Worm (Caenorhabditis elegans): ENCODE results near the gene F47C12.13.

- TF ChIP-seq unc-130 (tag; optimal IDR thresholded peaks at IDR 0.05) (no peak), aly-2 (tag; optimal IDR thresholded peaks at IDR 0.05) (no peak), nhr-71 (tag; optimal IDR thresholded peaks at IDR 0.05) (no peak), jun-1 (tag; optimal IDR thresholded peaks at IDR 0.05) (no peak), elt-2 (tag; optimal IDR thresholded peaks at IDR 0.05) (no peak), skn-1 (tag; optimal IDR thresholded peaks at IDR 0.05) (no peak), nhr-84 (tag; optimal IDR thresholded peaks at IDR 0.05) (no peak), zip-4 (GFP tag; optimal IDR thresholded peaks at IDR 0.05) (no peak), mdl-1 (tag; optimal IDR thresholded peaks at IDR 0.05) (no peak)
These were observed 12.6 kb downstream of the F47C12.13 start, which contains the start of gene srh-223 for ce11 chrIV:3981601-3982000.

Measured in whole organism, L1 larva.